Worm (Caenorhabditis elegans) whole organism, L4 larva: Measurements from ENCODE around the gene ins-13.

ENCODE experiments used
- aly-2 ChIP-seq: sonication (generic microtip); optimal IDR thresholded peaks from 2 replicates; lab custom pipeline; 2018; ENCODE audit warnings: missing biosample characterization, missing genetic modification characterization
- dmd-9 ChIP-seq: fragments of 200-800 bp; sonication (Bioruptor generic); IDR thresholded peaks from 2 replicates; pipeline ENCODE4 v1.3.6; 2022; ENCODE audit warnings: missing genetic modification reagents, missing genetic modification characterization, missing compliant biosample characterization
- pqm-1 ChIP-seq: sonication (generic microtip); optimal IDR thresholded peaks from 2 replicates; lab custom pipeline; 2017; ENCODE audit warnings: missing biosample characterization, missing genetic modification characterization
- tra-1 ChIP-seq: fragments of 200-800 bp; sonication (Bioruptor generic); IDR thresholded peaks from 2 replicates; pipeline ENCODE4 v1.3.6; 2022; ENCODE audit warnings: missing genetic modification reagents, missing genetic modification characterization, missing compliant biosample characterization

- TF ChIP-seq dmd-9 (GFP tag; lab: Robert Waterston, UW): no peak
- TF ChIP-seq tra-1: no peak
- no peak for TF ChIP-seq aly-2 (tag; lab: Kevin White, UChicago)
- no peak for TF ChIP-seq pqm-1 (tag; lab: Kevin White, UChicago)
Observed at ce11 chrII:5537524-5537923, 7.1 kb downstream of the ins-13 start, which contains the start of gene C17C3.11.
